Fruit fly (Drosophila melanogaster) whole organism, embryonic: ENCODE data around the gene Neu2.

Experiments
- Aef1 ChIP-seq: fragments of 200-800 bp; sonication (Bioruptor generic); IDR thresholded peaks from 3 replicates; pipeline ENCODE4 v1.3.6; 2022; ENCODE audit warnings: missing biosample characterization, missing genetic modification characterization
- B-H1 ChIP-seq: fragments of 200-800 bp; sonication (Bioruptor generic); IDR thresholded peaks from 3 replicates; pipeline ENCODE4 v1.3.6; 2022; ENCODE audit warnings: missing biosample characterization, missing genetic modification characterization
- CG10979 ChIP-seq: fragments of 200-800 bp; sonication (Bioruptor generic); optimal IDR thresholded peaks from 2 replicates; lab custom pipeline; 2018; ENCODE audit warnings: missing biosample characterization, mild to moderate bottlenecking, missing genetic modification characterization, moderate library complexity
- CG12071 ChIP-seq: fragments of 200-800 bp; sonication (Bioruptor generic); optimal IDR thresholded peaks from 3 replicates; lab custom pipeline; 2018; ENCODE audit warnings: missing biosample characterization, mild to moderate bottlenecking, missing genetic modification characterization
- CG13296 ChIP-seq: fragments of 200-800 bp; sonication (Bioruptor generic); optimal IDR thresholded peaks from 3 replicates; lab custom pipeline; 2018; ENCODE audit warnings: missing biosample characterization, mild to moderate bottlenecking, missing genetic modification characterization
- CG13775 ChIP-seq: fragments of 200-800 bp; sonication (Bioruptor generic); optimal IDR thresholded peaks from 3 replicates; lab custom pipeline; 2017; ENCODE audit warnings: missing biosample characterization, mild to moderate bottlenecking, missing genetic modification characterization
- CG13894 ChIP-seq: fragments of 200-800 bp; sonication (Bioruptor generic); optimal IDR thresholded peaks from 3 replicates; lab custom pipeline; 2018; ENCODE audit warnings: missing biosample characterization, mild to moderate bottlenecking, missing genetic modification characterization, moderate library complexity
- CG14965 ChIP-seq: fragments of 200-800 bp; sonication (Bioruptor generic); optimal IDR thresholded peaks from 2 replicates; lab custom pipeline; 2016; ENCODE audit warnings: missing biosample characterization, missing genetic modification characterization, borderline replicate concordance
- CG2199 ChIP-seq: fragments of 200-800 bp; sonication (Bioruptor generic); IDR thresholded peaks from 3 replicates; pipeline ENCODE4 v1.3.6; 2022; ENCODE audit warnings: missing biosample characterization, missing genetic modification characterization
- CG32532 ChIP-seq: fragments of 200-800 bp; sonication (Bioruptor generic); IDR thresholded peaks from 2 replicates; pipeline ENCODE4 v1.3.6; 2022; ENCODE audit warnings: missing biosample characterization, missing genetic modification characterization
- CG3838 ChIP-seq: fragments of 200-800 bp; sonication (Bioruptor generic); optimal IDR thresholded peaks from 3 replicates; lab custom pipeline; 2016; ENCODE audit warnings: missing biosample characterization, missing genetic modification characterization
- CG7556 ChIP-seq: fragments of 200-800 bp; sonication (Bioruptor generic); optimal IDR thresholded peaks from 2 replicates; lab custom pipeline; 2017; ENCODE audit warnings: missing biosample characterization, mild to moderate bottlenecking, missing genetic modification characterization
- CG7928 ChIP-seq: fragments of 200-800 bp; sonication (Bioruptor generic); optimal IDR thresholded peaks from 2 replicates; lab custom pipeline; 2017; ENCODE audit warnings: missing biosample characterization, mild to moderate bottlenecking, missing genetic modification characterization
- CG8359 ChIP-seq: fragments of 200-800 bp; sonication (Bioruptor generic); optimal IDR thresholded peaks from 2 replicates; lab custom pipeline; 2017; ENCODE audit warnings: missing biosample characterization, mild to moderate bottlenecking, missing genetic modification characterization, borderline replicate concordance
- CkIIα-i1 ChIP-seq: fragments of 200-800 bp; sonication (Bioruptor generic); IDR thresholded peaks from 2 replicates; pipeline ENCODE4 v1.3.6; 2022; ENCODE audit warnings: missing biosample characterization, missing genetic modification characterization
- D19A ChIP-seq: fragments of 200-800 bp; optimal IDR thresholded peaks from 3 replicates; lab custom pipeline; 2019; ENCODE audit warnings: missing biosample characterization, mild to moderate bottlenecking, missing genetic modification characterization, moderate library complexity
- Dfd ChIP-seq, 2 experiments: fragments of >200 bp; optimal IDR thresholded peaks; 2 replicates each; lab custom pipeline; 2017; ENCODE audit warnings: missing biosample characterization in 2 of 2, missing genetic modification characterization in 2 of 2
- Dp ChIP-seq: fragments of 200-800 bp; sonication (Bioruptor generic); optimal IDR thresholded peaks from 2 replicates; lab custom pipeline; 2018; ENCODE audit warnings: missing biosample characterization, mild to moderate bottlenecking, missing genetic modification characterization, moderate library complexity
- HLH54F ChIP-seq: fragments of 200-800 bp; sonication (Bioruptor generic); optimal IDR thresholded peaks from 3 replicates; lab custom pipeline; 2016; ENCODE audit warnings: missing biosample characterization, missing genetic modification characterization
- Hr3 ChIP-seq: fragments of 200-800 bp; sonication (Bioruptor generic); optimal IDR thresholded peaks from 3 replicates; lab custom pipeline; 2016; ENCODE audit warnings: missing biosample characterization, missing genetic modification characterization
- Hr39 ChIP-seq: fragments of >200 bp; optimal IDR thresholded peaks from 2 replicates; lab custom pipeline; 2017
- Pdp1 ChIP-seq, 2 experiments: fragments of 200-800 bp; sonication (Bioruptor generic); optimal IDR thresholded peaks; 3 replicates each; lab custom pipeline; 2016; ENCODE audit warnings: missing biosample characterization in 2 of 2, missing genetic modification characterization in 2 of 2, mild to moderate bottlenecking in 1 of 2, moderate library complexity in 1 of 2
- Sox102F ChIP-seq: fragments of 200-800 bp; sonication (Bioruptor generic); optimal IDR thresholded peaks from 2 replicates; lab custom pipeline; 2018; ENCODE audit warnings: missing biosample characterization, mild to moderate bottlenecking, missing genetic modification characterization, moderate library complexity
- Stat92E ChIP-seq, 3 experiments: fragments of >200 bp in 2 of 3; fragments of 200-800 bp in 1 of 3; sonication (Bioruptor generic) in 1 of 3; optimal IDR thresholded peaks; 2 replicates each; lab custom pipeline; 2017 to 2019; ENCODE audit warnings: missing biosample characterization in 3 of 3, missing genetic modification characterization in 3 of 3, mild to moderate bottlenecking in 1 of 3, moderate library complexity in 1 of 3
- TFAM ChIP-seq: fragments of 200-800 bp; sonication (Bioruptor generic); optimal IDR thresholded peaks from 2 replicates; lab custom pipeline; 2017; ENCODE audit warnings: missing biosample characterization, missing genetic modification characterization, inconsistent platforms
- Xbp1 ChIP-seq: fragments of 200-800 bp; sonication (Bioruptor generic); optimal IDR thresholded peaks from 3 replicates; lab custom pipeline; 2016; ENCODE audit warnings: missing biosample characterization, mild to moderate bottlenecking, missing genetic modification characterization
- YL-1 ChIP-seq: fragments of 200-800 bp; sonication (Bioruptor generic); optimal IDR thresholded peaks from 3 replicates; lab custom pipeline; 2017; ENCODE audit warnings: missing biosample characterization, mild to moderate bottlenecking, missing genetic modification characterization
- ac ChIP-seq: fragments of 200-800 bp; sonication (Bioruptor generic); optimal IDR thresholded peaks from 3 replicates; lab custom pipeline; 2017; ENCODE audit warnings: missing biosample characterization, mild to moderate bottlenecking, missing genetic modification characterization
- ato ChIP-seq: fragments of 200-800 bp; sonication (Bioruptor generic); IDR thresholded peaks from 2 replicates; pipeline ENCODE4 v1.3.6; 2022; ENCODE audit warnings: missing biosample characterization, missing genetic modification characterization; ENCODE audit not compliant: partially characterized antibody
- bbx ChIP-seq: fragments of 200-800 bp; sonication (Bioruptor generic); IDR thresholded peaks from 2 replicates; pipeline ENCODE4 v1.3.6; 2022; ENCODE audit warnings: missing biosample characterization, missing genetic modification characterization; ENCODE audit not compliant: partially characterized antibody
- br ChIP-seq: fragments of >200 bp; optimal IDR thresholded peaks from 2 replicates; lab custom pipeline; 2017
- caup ChIP-seq: fragments of 200-800 bp; sonication (Bioruptor generic); optimal IDR thresholded peaks from 3 replicates; lab custom pipeline; 2017; ENCODE audit warnings: missing biosample characterization, mild to moderate bottlenecking, missing genetic modification characterization, moderate library complexity; ENCODE audit not compliant: severe bottlenecking
- chn ChIP-seq: fragments of 200-800 bp; sonication (Bioruptor generic); optimal IDR thresholded peaks from 2 replicates; lab custom pipeline; 2016; ENCODE audit warnings: missing biosample characterization, missing genetic modification characterization
- crc ChIP-seq: fragments of 200-800 bp; sonication (Bioruptor generic); optimal IDR thresholded peaks from 2 replicates; lab custom pipeline; 2016; ENCODE audit warnings: missing biosample characterization, missing genetic modification characterization
- eyg ChIP-seq: fragments of 200-800 bp; sonication (Bioruptor generic); optimal IDR thresholded peaks from 3 replicates; lab custom pipeline; 2016; ENCODE audit warnings: missing biosample characterization, missing genetic modification characterization
- gce ChIP-seq: fragments of 200-800 bp; sonication (Bioruptor generic); IDR thresholded peaks from 3 replicates; pipeline ENCODE4 v1.3.6; 2022; ENCODE audit warnings: missing biosample characterization, missing genetic modification characterization
- grau ChIP-seq: fragments of 200-800 bp; optimal IDR thresholded peaks from 3 replicates; lab custom pipeline; 2019; ENCODE audit warnings: missing biosample characterization, mild to moderate bottlenecking, missing genetic modification characterization, moderate library complexity
- ham ChIP-seq: fragments of 200-800 bp; sonication (Bioruptor generic); IDR thresholded peaks from 2 replicates; pipeline ENCODE4 v1.3.6; 2022; ENCODE audit warnings: missing biosample characterization, missing genetic modification characterization
- mirr ChIP-seq: fragments of 200-800 bp; sonication (Bioruptor generic); optimal IDR thresholded peaks from 3 replicates; lab custom pipeline; 2018; ENCODE audit warnings: missing biosample characterization, mild to moderate bottlenecking, missing genetic modification characterization
- nerfin-1 ChIP-seq: fragments of 200-800 bp; sonication (Bioruptor generic); optimal IDR thresholded peaks from 3 replicates; lab custom pipeline; 2019; ENCODE audit warnings: missing biosample characterization, mild to moderate bottlenecking, missing genetic modification characterization, moderate library complexity
- nerfin-2 ChIP-seq: fragments of 200-800 bp; sonication (Bioruptor generic); IDR thresholded peaks from 2 replicates; pipeline ENCODE4 v1.3.6; 2022; ENCODE audit warnings: missing biosample characterization, missing genetic modification characterization; ENCODE audit not compliant: partially characterized antibody
- pros ChIP-seq: fragments of 200-800 bp; sonication (Bioruptor generic); optimal IDR thresholded peaks from 3 replicates; lab custom pipeline; 2019; ENCODE audit warnings: missing biosample characterization, mild to moderate bottlenecking, missing genetic modification characterization, moderate library complexity
- sqz ChIP-seq: fragments of 200-800 bp; sonication (Bioruptor generic); optimal IDR thresholded peaks from 3 replicates; lab custom pipeline; 2018; ENCODE audit warnings: missing biosample characterization, mild to moderate bottlenecking, missing genetic modification characterization
- trh ChIP-seq: fragments of 200-800 bp; sonication (Bioruptor generic); optimal IDR thresholded peaks from 2 replicates; lab custom pipeline; 2016; ENCODE audit warnings: missing biosample characterization, missing genetic modification characterization
- z ChIP-seq: fragments of 200-800 bp; sonication (Bioruptor generic); IDR thresholded peaks from 3 replicates; pipeline ENCODE4 v1.3.6; 2022; ENCODE audit warnings: missing biosample characterization, missing genetic modification characterization
- zen2 ChIP-seq: fragments of 200-800 bp; sonication (Bioruptor generic); IDR thresholded peaks from 3 replicates; pipeline ENCODE4 v1.3.6; 2022; ENCODE audit warnings: missing biosample characterization, missing genetic modification characterization; ENCODE audit not compliant: partially characterized antibody
- zfh1 ChIP-seq: fragments of 200-800 bp; sonication (Bioruptor generic); IDR thresholded peaks from 3 replicates; pipeline ENCODE4 v1.3.6; 2022; ENCODE audit warnings: missing biosample characterization, missing genetic modification characterization
- zfh2 ChIP-seq: fragments of 200-800 bp; sonication (Bioruptor generic); optimal IDR thresholded peaks from 2 replicates; lab custom pipeline; 2016; ENCODE audit warnings: missing biosample characterization, missing genetic modification characterization

Gene Neu2

DNA sequence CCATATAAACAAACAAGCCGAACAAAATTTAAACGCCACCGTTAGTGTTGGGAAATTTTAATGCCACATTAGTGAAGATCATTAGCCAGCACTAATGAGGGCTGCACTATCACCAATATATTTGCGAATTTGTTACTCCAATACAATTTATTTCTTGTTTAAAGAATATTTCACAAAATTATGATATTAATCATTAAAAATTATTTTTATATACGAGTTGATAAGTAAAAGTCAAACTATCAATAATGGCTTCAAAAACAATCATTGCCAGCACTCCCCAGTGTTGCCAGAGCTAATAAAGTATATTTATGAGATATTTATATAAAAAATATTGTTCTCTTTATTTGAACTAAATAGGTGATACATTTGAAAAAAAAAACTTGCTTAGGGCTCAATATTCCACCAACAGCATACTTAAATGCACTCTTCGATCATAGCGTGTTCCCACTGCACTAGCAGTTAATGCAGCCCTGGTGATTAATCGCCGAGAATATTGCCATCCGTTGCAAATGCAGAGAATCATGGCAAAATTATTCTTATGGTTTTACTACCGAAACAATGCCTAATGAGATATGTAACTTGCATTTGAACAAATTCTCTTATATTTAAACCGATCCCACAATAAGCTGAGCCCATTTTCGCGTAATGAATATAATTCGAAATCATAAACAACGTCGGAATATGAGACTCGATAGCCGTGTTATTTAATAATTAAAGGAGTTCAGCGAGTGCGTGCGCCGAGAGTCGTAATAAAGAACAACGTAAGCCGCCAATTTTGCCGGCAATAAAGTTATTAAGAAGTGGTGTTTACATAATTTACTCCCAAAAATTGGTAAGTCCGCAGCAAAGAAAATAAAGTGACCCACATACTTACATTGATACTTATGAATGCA is 25.7 kb upstream of the Neu2 start, which contains the start of the genes SAK and Cdk12 (continued):
- TF ChIP-seq pros (GFP tag; lab: Kevin White, UChicago): no peak
- TF ChIP-seq grau (tag; lab: Kevin White, UChicago): peak; percentile 92
- peak in 1 of 2 experiments; percentile 49 for TF ChIP-seq Dfd (GFP tag; optimal IDR thresholded peaks at IDR 0.05; lab: Kevin White, UChicago)
- TF ChIP-seq CG12071 (GFP tag; lab: Kevin White, UChicago): no peak
- TF ChIP-seq Hr3: peak; percentile 91
- no peak for TF ChIP-seq nerfin-2 (GFP tag; lab: Robert Waterston, UW)
- peak; percentile 74 for TF ChIP-seq Dp (GFP tag; lab: Kevin White, UChicago)
- no peak for TF ChIP-seq bbx (GFP tag; lab: Robert Waterston, UW)
- TF ChIP-seq CG13296 (GFP tag; lab: Kevin White, UChicago): peak; percentile 86
- peak; percentile 76 to 80 for TF ChIP-seq Pdp1 (GFP tag; optimal IDR thresholded peaks at IDR 0.05; lab: Kevin White, UChicago)
- no peak; the same call in 2 of the 3 replicates for TF ChIP-seq zen2
- peak; percentile 55 for TF ChIP-seq trh (GFP tag; lab: Kevin White, UChicago)
- TF ChIP-seq ato (GFP tag; lab: Robert Waterston, UW): no peak
- peak in 1 of 3 experiments; percentile 2 for TF ChIP-seq Stat92E (GFP tag; optimal IDR thresholded peaks at IDR 0.05; lab: Kevin White, UChicago)
- TF ChIP-seq nerfin-1 (tag; lab: Kevin White, UChicago): peak; percentile 77
- no peak for TF ChIP-seq TFAM (GFP tag; lab: Kevin White, UChicago)
- TF ChIP-seq CG32532 (GFP tag; lab: Robert Waterston, UW): peak; percentile 87
- TF ChIP-seq CG7556 (GFP tag; lab: Kevin White, UChicago): peak; percentile 87
- TF ChIP-seq CG3838 (GFP tag; lab: Kevin White, UChicago): peak; percentile 47
- TF ChIP-seq CG8359: peak; percentile 55
- peak; percentile 87 for TF ChIP-seq CG13894 (tag; lab: Kevin White, UChicago)
- peak; percentile 24; the same call in 1 of the 2 replicates for TF ChIP-seq ham (GFP tag; lab: Robert Waterston, UW)
- TF ChIP-seq eyg (GFP tag; lab: Kevin White, UChicago): no peak
- TF ChIP-seq caup (GFP tag; lab: Kevin White, UChicago): peak; percentile 88
- peak; percentile 81 for TF ChIP-seq zfh2 (GFP tag; lab: Kevin White, UChicago)
- TF ChIP-seq B-H1 (GFP tag; lab: Robert Waterston, UW): peak; percentile 61
- TF ChIP-seq Aef1 (GFP tag; lab: Robert Waterston, UW): peak; percentile 79
- peak; percentile 47 for TF ChIP-seq chn (GFP tag; lab: Kevin White, UChicago)
- 0 out of 3 replicates have a peak, but pooled peaks have one; percentile 30 for TF ChIP-seq gce (GFP tag; lab: Robert Waterston, UW)
- peak; percentile 93 for TF ChIP-seq CG13775 (GFP tag; lab: Kevin White, UChicago)
- peak; percentile 5 for TF ChIP-seq ac
- peak; percentile 88 for TF ChIP-seq Xbp1 (GFP tag; lab: Kevin White, UChicago)
- TF ChIP-seq zfh1: peak; percentile 74; the same call in 2 of the 3 replicates
- TF ChIP-seq Sox102F (GFP tag; lab: Kevin White, UChicago): peak; percentile 79
- TF ChIP-seq D19A (tag; lab: Kevin White, UChicago): peak; percentile 77
- no peak for TF ChIP-seq br
- TF ChIP-seq mirr (GFP tag; lab: Kevin White, UChicago): peak; percentile 50
- TF ChIP-seq sqz: peak; percentile 76
- TF ChIP-seq Hr39: no peak
- TF ChIP-seq HLH54F (GFP tag; lab: Kevin White, UChicago): peak; percentile 74
- TF ChIP-seq CG7928 (GFP tag; lab: Kevin White, UChicago): peak; percentile 96
- TF ChIP-seq CG2199: 0 out of 3 replicates have a peak, but pooled peaks have one; percentile 46
- peak; percentile 69 for TF ChIP-seq YL-1 (GFP tag; lab: Kevin White, UChicago)
- TF ChIP-seq CkIIα-i1 (GFP tag; lab: Robert Waterston, UW): no peak
- no peak for TF ChIP-seq crc (GFP tag; lab: Kevin White, UChicago)
- peak; percentile 80 for TF ChIP-seq CG10979
- TF ChIP-seq CG14965 (GFP tag; lab: Kevin White, UChicago): no peak
- TF ChIP-seq z (GFP tag; lab: Robert Waterston, UW): no peak
